Worm (Caenorhabditis elegans) whole organism, L3 larva: ENCODE data around the gene pges-2.

ENCODE experiments used
- R02D3.7 ChIP-seq: fragments of 150-350 bp; optimal IDR thresholded peaks from 2 replicates; lab custom pipeline; 2014; ENCODE audit warnings: missing biosample characterization, missing genetic modification characterization
- aly-2 ChIP-seq: fragments of 150-350 bp; optimal IDR thresholded peaks from 2 replicates; lab custom pipeline; 2014; ENCODE audit warnings: missing biosample characterization, missing genetic modification characterization
- fkh-10 ChIP-seq: sonication (generic microtip); optimal IDR thresholded peaks from 2 replicates; lab custom pipeline; 2017; ENCODE audit warnings: missing biosample characterization, missing genetic modification reagents, missing genetic modification characterization
- nhr-11 ChIP-seq: fragments of 150-350 bp; optimal IDR thresholded peaks from 2 replicates; lab custom pipeline; 2014; ENCODE audit warnings: missing biosample characterization, missing genetic modification characterization
- nhr-23 ChIP-seq: fragments of 150-350 bp; optimal IDR thresholded peaks from 2 replicates; lab custom pipeline; 2014; ENCODE audit warnings: missing biosample characterization, missing genetic modification reagents, missing genetic modification characterization
- nhr-237 ChIP-seq: fragments of 150-350 bp; optimal IDR thresholded peaks from 2 replicates; lab custom pipeline; 2014; ENCODE audit warnings: missing biosample characterization, missing genetic modification characterization
- nhr-25 ChIP-seq: sonication (generic microtip); optimal IDR thresholded peaks from 2 replicates; lab custom pipeline; 2017; ENCODE audit warnings: missing biosample characterization, missing genetic modification characterization
- pha-4 ChIP-seq: fragments of 150-350 bp; optimal IDR thresholded peaks from 2 replicates; lab custom pipeline; 2014; ENCODE audit warnings: missing biosample characterization, missing genetic modification reagents, missing genetic modification characterization

DNA sequence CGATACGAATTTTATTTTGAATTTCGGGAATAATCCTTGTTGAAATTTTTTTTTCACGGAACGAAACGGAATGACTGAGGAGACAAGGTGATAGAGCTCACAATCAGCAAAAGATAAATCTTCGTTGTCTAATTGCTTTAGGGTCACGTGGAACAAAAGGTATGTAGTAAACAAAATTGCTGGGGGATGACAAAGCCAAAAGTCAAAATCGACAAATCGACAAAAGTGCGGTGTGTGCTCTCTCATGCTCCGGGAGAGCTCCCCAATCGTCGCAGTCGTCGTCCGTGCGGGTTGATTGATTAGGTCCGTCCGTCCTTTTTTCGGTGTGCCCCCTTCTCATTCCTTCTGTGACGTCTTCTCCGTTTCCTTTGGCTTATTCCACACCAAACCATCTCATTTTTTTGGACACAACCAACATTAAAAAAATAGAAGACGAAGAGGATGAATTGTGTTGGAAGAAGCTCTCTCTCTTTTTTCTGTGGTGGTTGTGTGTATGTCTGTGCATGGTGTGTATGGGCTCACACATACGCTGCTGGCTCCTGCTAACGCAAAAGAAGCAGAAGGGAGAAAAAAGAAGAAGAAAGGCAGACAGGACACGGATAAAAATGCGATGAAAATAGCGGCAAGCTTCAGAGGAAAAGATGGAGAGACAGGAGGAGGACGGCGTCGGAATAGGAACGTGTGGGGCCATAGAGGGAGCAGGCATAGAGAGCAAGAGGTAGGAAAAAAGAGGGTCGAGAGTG lies 25.8 kb downstream of the pges-2 start:
- no peak for TF ChIP-seq nhr-237 (tag; lab: Kevin White, UChicago)
- TF ChIP-seq fkh-10 (GFP tag; lab: Kevin White, UChicago) = peak; percentile 42
- TF ChIP-seq R02D3.7 (tag; lab: Kevin White, UChicago) = no peak
- TF ChIP-seq aly-2 = no peak
- TF ChIP-seq nhr-23 (tag; lab: Kevin White, UChicago) = no peak
- TF ChIP-seq pha-4 = no peak
- no peak for TF ChIP-seq nhr-25 (tag; lab: Kevin White, UChicago)
- TF ChIP-seq nhr-11 = no peak
